Worm (Caenorhabditis elegans) whole organism, late embryonic: ENCODE results near the gene F07H5.7.

Source experiments
- K02D7.2 ChIP-seq: sonication (generic microtip); optimal IDR thresholded peaks from 2 replicates; lab custom pipeline; 2017; ENCODE audit warnings: mild to moderate bottlenecking, missing genetic modification characterization, missing compliant biosample characterization
- ahr-1 ChIP-seq: sonication (generic microtip); optimal IDR thresholded peaks from 2 replicates; lab custom pipeline; 2016; ENCODE audit warnings: missing genetic modification characterization, missing compliant biosample characterization
- ama-1 ChIP-seq: fragments of 150-350 bp; optimal IDR thresholded peaks from 2 replicates; lab custom pipeline; 2014
- ceh-9 ChIP-seq: sonication (generic microtip); optimal IDR thresholded peaks from 2 replicates; lab custom pipeline; 2016; ENCODE audit warnings: mild to moderate bottlenecking, missing genetic modification characterization, inconsistent platforms, missing compliant biosample characterization
- eyg-1 ChIP-seq: sonication (generic microtip); optimal IDR thresholded peaks from 2 replicates; lab custom pipeline; 2016; ENCODE audit warnings: missing genotype, missing genetic modification characterization, missing compliant biosample characterization
- lin-11 ChIP-seq: fragments of 200-800 bp; sonication (Bioruptor generic); optimal IDR thresholded peaks from 2 replicates; lab custom pipeline; 2018; ENCODE audit warnings: mild to moderate bottlenecking, missing genetic modification characterization, missing compliant biosample characterization
- mec-3 ChIP-seq: sonication (generic microtip); optimal IDR thresholded peaks from 2 replicates; lab custom pipeline; 2016; ENCODE audit warnings: borderline replicate concordance, missing genetic modification characterization, missing compliant biosample characterization
- odd-2 ChIP-seq: sonication (generic microtip); optimal IDR thresholded peaks from 2 replicates; lab custom pipeline; 2017; ENCODE audit warnings: antibody characterized with exemption, mild to moderate bottlenecking, missing genetic modification characterization, missing compliant biosample characterization
- pha-4 ChIP-seq: fragments of 150-350 bp; optimal IDR thresholded peaks from 2 replicates; lab custom pipeline; 2018; ENCODE audit warnings: missing biosample characterization, missing genetic modification reagents, missing genetic modification characterization
- pqm-1 ChIP-seq: sonication (generic microtip); optimal IDR thresholded peaks from 2 replicates; lab custom pipeline; 2016; ENCODE audit warnings: missing genetic modification characterization, missing compliant biosample characterization
- rnt-1 ChIP-seq: sonication (generic microtip); optimal IDR thresholded peaks from 2 replicates; lab custom pipeline; 2016; ENCODE audit warnings: missing genetic modification characterization, missing compliant biosample characterization
- sox-4 ChIP-seq: sonication (generic microtip); optimal IDR thresholded peaks from 2 replicates; lab custom pipeline; 2017; ENCODE audit warnings: mild to moderate bottlenecking, missing genetic modification characterization, inconsistent platforms, missing compliant biosample characterization
- syd-9 ChIP-seq: sonication (generic microtip); optimal IDR thresholded peaks from 2 replicates; lab custom pipeline; 2016; ENCODE audit warnings: mild to moderate bottlenecking, missing genetic modification characterization, moderate library complexity, missing compliant biosample characterization
- unc-86 ChIP-seq: sonication (generic microtip); optimal IDR thresholded peaks from 2 replicates; lab custom pipeline; 2016; ENCODE audit warnings: missing genetic modification characterization, missing compliant biosample characterization

DNA sequence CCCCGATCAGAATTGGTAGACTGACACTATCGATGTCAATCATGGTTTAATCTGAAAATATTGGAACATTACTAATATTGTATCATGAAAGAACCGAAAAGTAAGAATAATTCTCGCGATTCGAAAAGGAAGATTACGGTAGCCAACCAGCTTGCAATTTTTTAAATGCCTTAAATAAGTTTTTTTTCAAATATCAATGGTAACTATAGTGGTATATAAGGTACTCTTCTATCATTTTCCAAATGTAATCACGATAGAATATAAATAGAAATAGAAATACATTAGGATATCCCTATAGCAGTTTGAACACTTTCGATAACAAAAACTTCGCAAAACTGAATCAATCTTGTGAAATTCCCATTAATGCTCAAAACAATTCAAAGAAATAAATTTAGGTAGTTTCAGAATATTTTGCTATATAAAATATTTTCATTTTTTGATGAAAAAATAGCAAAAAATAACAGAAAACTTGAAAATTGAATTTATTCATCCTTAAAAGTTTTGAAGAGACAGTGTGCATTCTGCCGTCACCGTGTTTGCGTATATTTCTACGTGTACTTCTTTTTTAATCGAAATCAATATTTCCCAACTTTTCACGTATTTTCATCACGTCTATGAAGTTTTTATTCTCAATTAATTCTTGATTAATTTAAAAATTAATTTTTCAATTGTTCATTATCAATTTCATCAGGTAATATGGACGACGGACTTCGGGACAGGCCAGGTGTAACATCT lies 16.9 kb upstream of the F07H5.7 start, which contains the start of the genes F46C5.9 and rer-1:
- TF ChIP-seq ahr-1 (tag; lab: Kevin White, UChicago) (no peak), ama-1 (no peak), unc-86 (tag; lab: Kevin White, UChicago) (no peak), mec-3 (tag; lab: Kevin White, UChicago) (no peak), odd-2 (no peak), syd-9 (tag; lab: Kevin White, UChicago) (no peak), ceh-9 (tag; lab: Kevin White, UChicago) (no peak), sox-4 (tag; lab: Kevin White, UChicago) (no peak), rnt-1 (tag; lab: Kevin White, UChicago) (no peak), pqm-1 (tag; lab: Kevin White, UChicago) (no peak), pha-4 (no peak), lin-11 (tag; lab: Kevin White, UChicago) (no peak), K02D7.2 (tag; lab: Kevin White, UChicago) (no peak), eyg-1 (no peak)
